Fruit fly (Drosophila melanogaster) whole organism, pupa: Measurements from ENCODE around the gene CG12983.

Experiments
- CG13204 ChIP-seq: fragments of 200-800 bp; sonication (Bioruptor generic); optimal IDR thresholded peaks from 2 replicates; lab custom pipeline; 2018; ENCODE audit warnings: missing biosample characterization, mild to moderate bottlenecking, missing genetic modification characterization, moderate library complexity
- CG15710 ChIP-seq: fragments of 200-800 bp; sonication (Bioruptor generic); optimal IDR thresholded peaks from 2 replicates; lab custom pipeline; 2018; ENCODE audit warnings: missing biosample characterization, mild to moderate bottlenecking, missing genetic modification characterization, moderate library complexity
- EcR ChIP-seq: fragments of 200-800 bp; sonication (Bioruptor generic); optimal IDR thresholded peaks from 3 replicates; lab custom pipeline; 2019; ENCODE audit warnings: missing biosample characterization, missing genetic modification characterization, mild to moderate bottlenecking, moderate library complexity, missing genetic modification reagents

DNA sequence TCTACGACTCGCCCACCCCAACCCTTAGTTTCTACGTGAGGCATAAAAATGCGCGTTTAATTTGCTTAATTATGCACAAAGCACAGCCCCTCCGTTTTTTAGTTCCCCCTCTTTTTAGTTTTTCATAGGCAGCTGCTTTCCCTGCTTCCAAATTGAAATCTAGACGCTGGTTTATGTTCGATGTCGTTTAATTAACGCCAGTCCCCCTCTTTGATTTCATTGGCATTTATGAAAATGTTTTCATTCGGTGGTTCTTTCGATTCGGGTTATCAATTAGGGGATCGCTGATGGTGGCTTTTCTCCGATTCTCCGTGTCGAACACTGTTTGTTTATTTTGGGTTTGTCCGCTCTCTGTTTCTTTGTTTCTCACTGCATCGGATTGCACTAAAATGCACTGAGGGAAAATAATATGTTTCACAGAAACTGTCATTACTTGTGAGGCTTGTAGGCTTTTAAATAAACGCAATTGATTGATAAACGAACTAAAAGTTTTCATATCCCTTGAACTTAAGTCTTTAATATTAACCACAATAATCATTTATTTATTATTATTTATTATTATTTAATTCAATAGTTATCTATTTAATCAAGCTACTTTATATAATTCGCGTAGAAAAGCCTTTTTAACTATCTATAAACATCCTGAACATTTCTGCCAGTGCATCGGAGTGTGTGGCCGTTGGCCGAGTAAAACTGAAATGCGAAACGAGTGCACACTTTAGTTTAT is 36.3 kb downstream of the CG12983 start:
- TF ChIP-seq CG15710 (peak; percentile 80), CG13204 (GFP tag; lab: Kevin White, UChicago) (peak; percentile 35), EcR (GFP tag; lab: Kevin White, UChicago) (no peak)
